Fruit fly (Drosophila melanogaster): ENCODE results near the gene CG11927.

CG11927 gene

dm6 chr2L:4810697-4811490, 36.7 kb upstream of the CG11927 start (continued):
- TF ChIP-seq Nf-YC (tag; optimal IDR thresholded peaks at IDR 0.05) (no peak), gt (GFP tag; IDR thresholded peaks at IDR 0.05) (no peak), CG3847 (GFP tag; IDR thresholded peaks at IDR 0.05) (peak; percentile 61), eyg (GFP tag; optimal IDR thresholded peaks at IDR 0.05) (no peak), CG18011 (GFP tag; optimal IDR thresholded peaks at IDR 0.05) (peak; percentile 22), Med (GFP tag) (peak; percentile 51), ara (GFP tag; IDR thresholded peaks at IDR 0.05) (no peak), CG4282 (GFP tag; optimal IDR thresholded peaks at IDR 0.05) (no peak), Scr (GFP tag; IDR thresholded peaks at IDR 0.05; ENCODE audit: partially characterized antibody) (no peak), CG10959 (GFP tag; IDR thresholded peaks at IDR 0.05) (no peak; the same call in 1 of the 2 replicates), CG6683 (GFP tag; optimal IDR thresholded peaks at IDR 0.05) (no peak), br (optimal IDR thresholded peaks at IDR 0.05) (no peak), ab (GFP tag; optimal IDR thresholded peaks at IDR 0.05) (no peak), Optix (GFP tag; IDR thresholded peaks at IDR 0.05) (peak; percentile 12; the same call in 1 of the 3 replicates), pum (GFP tag; optimal IDR thresholded peaks at IDR 0.05) (no peak), CG10543 (GFP tag; optimal IDR thresholded peaks at IDR 0.05) (peak; percentile 53), CG16813 (GFP tag; IDR thresholded peaks at IDR 0.05; ENCODE audit: partially characterized antibody) (no peak), vnd (GFP tag; IDR thresholded peaks at IDR 0.05; ENCODE audit: partially characterized antibody) (no peak), Side (GFP tag; optimal IDR thresholded peaks at IDR 0.05) (peak; percentile 3), CG9609 (GFP tag; optimal IDR thresholded peaks at IDR 0.05) (peak; percentile 26), CG10462 (GFP tag; optimal IDR thresholded peaks at IDR 0.05) (peak; percentile 37), klu (GFP tag; IDR thresholded peaks at IDR 0.05) (peak; percentile 68; the same call in 1 of the 2 replicates), Hey (tag; optimal IDR thresholded peaks at IDR 0.05) (no peak), Atf6 (GFP tag; IDR thresholded peaks at IDR 0.05) (0 out of 2 replicates have a peak, but pooled peaks have one; percentile 42), CG6854 (GFP tag; optimal IDR thresholded peaks at IDR 0.05) (peak; percentile 24), sug (tag; optimal IDR thresholded peaks at IDR 0.05) (peak; percentile 30), odd (GFP tag; optimal IDR thresholded peaks at IDR 0.05) (peak; percentile 73), TFAM (GFP tag; optimal IDR thresholded peaks at IDR 0.05) (no peak), sd (tag; optimal IDR thresholded peaks at IDR 0.05) (no peak), E2f2 (GFP tag; IDR thresholded peaks at IDR 0.05) (no peak; the same call in 1 of the 2 replicates), ro (GFP tag; IDR thresholded peaks at IDR 0.05) (no peak), Sry-β (GFP tag; optimal IDR thresholded peaks at IDR 0.05) (no peak), Dll (GFP tag; IDR thresholded peaks at IDR 0.05; ENCODE audit: partially characterized antibody) (no peak), mam (GFP tag; optimal IDR thresholded peaks at IDR 0.05) (no peak), maf-S (GFP tag; optimal IDR thresholded peaks at IDR 0.05) (no peak), dan (GFP tag; IDR thresholded peaks at IDR 0.05) (no peak), lov (optimal IDR thresholded peaks at IDR 0.05) (no peak), lov (GFP tag; IDR thresholded peaks at IDR 0.05) (no peak), CG31224 (GFP tag; IDR thresholded peaks at IDR 0.05) (peak; percentile 89), Trl (optimal IDR thresholded peaks at IDR 0.05) (no peak), Trl (GFP tag; optimal IDR thresholded peaks at IDR 0.05) (peak; percentile 19), CG17829 (tag; optimal IDR thresholded peaks at IDR 0.05) (peak; percentile 35), CG18262 (tag; optimal IDR thresholded peaks at IDR 0.05) (peak; percentile 81), Hr51 (GFP tag; optimal IDR thresholded peaks at IDR 0.05) (peak in 1 of 2 experiments; percentile 71), CG5180 (GFP tag; optimal IDR thresholded peaks at IDR 0.05) (peak; percentile 20), ind (GFP tag; optimal IDR thresholded peaks at IDR 0.05) (peak; percentile 31), CG8290 (GFP tag; optimal IDR thresholded peaks at IDR 0.05) (peak; percentile 26), CG8290 (tag; optimal IDR thresholded peaks at IDR 0.05) (no peak), Oaz (GFP tag; IDR thresholded peaks at IDR 0.05) (no peak), ewg (GFP tag; optimal IDR thresholded peaks at IDR 0.05) (peak; percentile 27), chinmo (GFP tag; IDR thresholded peaks at IDR 0.05; ENCODE audit: partially characterized antibody) (no peak)
